Worm (Caenorhabditis elegans) whole organism, young adult: ENCODE results near the gene Y46G5A.38.
A peak's percentile ranks its signal among the peaks of the same experiment; 100 is the strongest.

ENCODE experiments used
- B0019.2 ChIP-seq: fragments of 200-800 bp; sonication (Bioruptor generic); conservative IDR thresholded peaks from 2 replicates; pipeline ENCODE4 v1.3.6; 2022; ENCODE audit warnings: missing genetic modification reagents, missing genetic modification characterization, missing compliant biosample characterization
- C17E4.6 ChIP-seq: fragments of 200-800 bp; sonication (Bioruptor generic); IDR thresholded peaks from 2 replicates; pipeline ENCODE4 v1.3.6; 2022; ENCODE audit warnings: missing genetic modification reagents, missing genetic modification characterization, missing compliant biosample characterization
- F23B12.7 ChIP-seq: sonication (generic microtip); optimal IDR thresholded peaks from 2 replicates; lab custom pipeline; 2017; ENCODE audit warnings: missing genetic modification characterization, mild to moderate bottlenecking, missing compliant biosample characterization, antibody characterized with exemption, moderate library complexity; ENCODE audit not compliant: insufficient read depth
- F49E8.2 ChIP-seq: sonication (generic microtip); optimal IDR thresholded peaks from 3 replicates; lab custom pipeline; 2017; ENCODE audit warnings: missing genetic modification characterization, mild to moderate bottlenecking, missing compliant biosample characterization, antibody characterized with exemption, moderate library complexity; ENCODE audit not compliant: insufficient read depth
- F55B11.4 ChIP-seq: sonication (generic microtip); optimal IDR thresholded peaks from 2 replicates; lab custom pipeline; 2016; ENCODE audit warnings: missing compliant biosample characterization, missing genetic modification characterization, borderline replicate concordance; ENCODE audit not compliant: insufficient read depth
- F57C9.4 ChIP-seq: sonication (generic microtip); optimal IDR thresholded peaks from 2 replicates; lab custom pipeline; 2017; ENCODE audit warnings: mild to moderate bottlenecking, missing genetic modification characterization, missing compliant biosample characterization
- K11D2.4 ChIP-seq: fragments of 200-800 bp; sonication (Bioruptor generic); IDR thresholded peaks from 2 replicates; pipeline ENCODE4 v1.3.6; 2022; ENCODE audit warnings: missing genetic modification reagents, missing genetic modification characterization, missing compliant biosample characterization
- T07F8.4 ChIP-seq: sonication (generic microtip); optimal IDR thresholded peaks from 2 replicates; lab custom pipeline; 2016; ENCODE audit warnings: mild to moderate bottlenecking, missing genetic modification characterization, moderate library complexity, missing compliant biosample characterization
- T26A5.8 ChIP-seq: sonication (generic microtip); optimal IDR thresholded peaks from 2 replicates; lab custom pipeline; 2016; ENCODE audit warnings: missing genetic modification characterization, missing compliant biosample characterization
- Y53F4B.3 ChIP-seq: fragments of 200-800 bp; sonication (Bioruptor generic); IDR thresholded peaks from 2 replicates; pipeline ENCODE4 v1.3.6; 2022; ENCODE audit warnings: missing genetic modification reagents, missing genetic modification characterization, missing compliant biosample characterization
- Y53G8AR.9 ChIP-seq: fragments of 200-800 bp; sonication (Bioruptor generic); conservative IDR thresholded peaks from 2 replicates; pipeline ENCODE4 v1.3.6; 2022; ENCODE audit warnings: missing genetic modification reagents, missing genetic modification characterization, missing compliant biosample characterization
- Y56A3A.18 ChIP-seq: fragments of 200-800 bp; sonication (Bioruptor generic); IDR thresholded peaks from 2 replicates; pipeline ENCODE4 v1.3.6; 2022; ENCODE audit warnings: missing genetic modification reagents, missing genetic modification characterization, missing compliant biosample characterization
- Y79H2A.3 ChIP-seq: fragments of 200-800 bp; sonication (Bioruptor generic); conservative IDR thresholded peaks from 2 replicates; pipeline ENCODE4 v1.3.6; 2022; ENCODE audit warnings: missing genetic modification reagents, missing genetic modification characterization, missing compliant biosample characterization
- aptf-2 ChIP-seq: fragments of 200-800 bp; sonication (Bioruptor generic); conservative IDR thresholded peaks from 2 replicates; pipeline ENCODE4 v1.3.6; 2022; ENCODE audit warnings: missing genetic modification reagents, missing genetic modification characterization, missing compliant biosample characterization
- aptf-3 ChIP-seq: fragments of 200-800 bp; sonication (Bioruptor generic); IDR thresholded peaks from 2 replicates; pipeline ENCODE4 v1.3.6; 2022; ENCODE audit warnings: missing genetic modification characterization, missing compliant biosample characterization
- bed-2 ChIP-seq: fragments of 200-800 bp; sonication (Bioruptor generic); IDR thresholded peaks from 2 replicates; pipeline ENCODE4 v1.3.6; 2022; ENCODE audit warnings: missing genetic modification reagents, missing genetic modification characterization, missing compliant biosample characterization
- ceh-100 ChIP-seq: fragments of 200-800 bp; sonication (Bioruptor generic); IDR thresholded peaks from 2 replicates; pipeline ENCODE4 v1.3.6; 2022; ENCODE audit warnings: missing genetic modification reagents, missing genetic modification characterization, missing compliant biosample characterization
- ceh-27 ChIP-seq: fragments of 200-800 bp; sonication (Bioruptor generic); optimal IDR thresholded peaks from 2 replicates; lab custom pipeline; 2018; ENCODE audit warnings: mild to moderate bottlenecking, missing genetic modification characterization, moderate library complexity, missing compliant biosample characterization
- ceh-58 ChIP-seq: fragments of 200-800 bp; sonication (Bioruptor generic); IDR thresholded peaks from 2 replicates; pipeline ENCODE4 v1.3.6; 2022; ENCODE audit warnings: missing genetic modification characterization, missing compliant biosample characterization
- chd-7 ChIP-seq: sonication (generic microtip); optimal IDR thresholded peaks from 2 replicates; lab custom pipeline; 2016; ENCODE audit warnings: mild to moderate bottlenecking, missing genetic modification characterization, moderate library complexity, missing compliant biosample characterization
- dpl-1 ChIP-seq: fragments of 150-350 bp; optimal IDR thresholded peaks from 2 replicates; lab custom pipeline; 2014; ENCODE audit warnings: missing biosample characterization, missing genetic modification reagents, missing genetic modification characterization
- efl-1 ChIP-seq: fragments of 150-350 bp; optimal IDR thresholded peaks from 2 replicates; lab custom pipeline; 2014; ENCODE audit warnings: missing biosample characterization, missing genetic modification reagents, missing genetic modification characterization
- egl-44 ChIP-seq: fragments of 200-800 bp; sonication (Bioruptor generic); IDR thresholded peaks from 2 replicates; pipeline ENCODE4 v1.3.6; 2022; ENCODE audit warnings: missing genetic modification reagents, missing genetic modification characterization, missing compliant biosample characterization
- ekl-4 ChIP-seq: fragments of 200-800 bp; sonication (Bioruptor generic); IDR thresholded peaks from 2 replicates; pipeline ENCODE4 v1.3.6; 2022; ENCODE audit warnings: missing genetic modification reagents, missing genetic modification characterization, missing compliant biosample characterization
- fkh-3 ChIP-seq: sonication (generic microtip); optimal IDR thresholded peaks from 2 replicates; lab custom pipeline; 2016; ENCODE audit warnings: mild to moderate bottlenecking, missing genetic modification characterization, missing compliant biosample characterization
- him-1 ChIP-seq: sonication (generic microtip); optimal IDR thresholded peaks from 2 replicates; lab custom pipeline; 2016; ENCODE audit warnings: missing genotype, missing genetic modification reagents, missing genetic modification characterization, missing compliant biosample characterization
- hlh-26 ChIP-seq: fragments of 200-800 bp; sonication (Bioruptor generic); conservative IDR thresholded peaks from 2 replicates; pipeline ENCODE4 v1.3.6; 2022; ENCODE audit warnings: missing genetic modification reagents, missing genetic modification characterization, missing compliant biosample characterization
- hmg-1.2 ChIP-seq: fragments of 200-800 bp; sonication (Bioruptor generic); IDR thresholded peaks from 2 replicates; pipeline ENCODE4 v1.3.6; 2022; ENCODE audit warnings: missing genetic modification reagents, missing genetic modification characterization, missing compliant biosample characterization
- lag-1 ChIP-seq: fragments of 200-800 bp; sonication (Bioruptor generic); IDR thresholded peaks from 2 replicates; pipeline ENCODE4 v1.3.6; 2022; ENCODE audit warnings: missing genetic modification reagents, missing genetic modification characterization, missing compliant biosample characterization
- let-526 ChIP-seq: fragments of 200-800 bp; sonication (Bioruptor generic); IDR thresholded peaks from 2 replicates; pipeline ENCODE4 v1.3.6; 2022; ENCODE audit warnings: missing genetic modification reagents, missing genetic modification characterization, missing compliant biosample characterization
- lin-40 ChIP-seq: sonication (generic microtip); optimal IDR thresholded peaks from 2 replicates; lab custom pipeline; 2016; ENCODE audit warnings: missing genetic modification characterization, mild to moderate bottlenecking, missing compliant biosample characterization, missing genotype, missing genetic modification reagents
- lin-54 ChIP-seq: fragments of 200-800 bp; sonication (Bioruptor generic); optimal IDR thresholded peaks from 2 replicates; lab custom pipeline; 2018; ENCODE audit warnings: mild to moderate bottlenecking, missing genetic modification characterization, missing compliant biosample characterization
- lsl-1 ChIP-seq: fragments of 200-800 bp; sonication (Bioruptor generic); optimal IDR thresholded peaks from 2 replicates; lab custom pipeline; 2018; ENCODE audit warnings: mild to moderate bottlenecking, missing genetic modification characterization, moderate library complexity, missing compliant biosample characterization
- madf-10 ChIP-seq: sonication (generic microtip); optimal IDR thresholded peaks from 2 replicates; lab custom pipeline; 2016; ENCODE audit warnings: mild to moderate bottlenecking, missing genetic modification characterization, missing compliant biosample characterization
- mcd-1 ChIP-seq: fragments of 200-800 bp; sonication (Bioruptor generic); IDR thresholded peaks from 2 replicates; pipeline ENCODE4 v1.3.6; 2022; ENCODE audit warnings: missing genetic modification reagents, missing genetic modification characterization, missing compliant biosample characterization
- mes-4 ChIP-seq: sonication (generic microtip); optimal IDR thresholded peaks from 2 replicates; lab custom pipeline; 2016; ENCODE audit warnings: missing genotype, missing genetic modification characterization, missing compliant biosample characterization
- nfyb-1 ChIP-seq: fragments of 200-800 bp; sonication (Bioruptor generic); IDR thresholded peaks from 2 replicates; pipeline ENCODE4 v1.3.6; 2022; ENCODE audit warnings: missing genetic modification reagents, missing genetic modification characterization, missing compliant biosample characterization
- nhr-27 ChIP-seq: fragments of 200-800 bp; sonication (Bioruptor generic); optimal IDR thresholded peaks from 2 replicates; lab custom pipeline; 2018; ENCODE audit warnings: mild to moderate bottlenecking, missing genetic modification characterization, moderate library complexity, missing compliant biosample characterization
- nhr-80 ChIP-seq: sonication (generic microtip); optimal IDR thresholded peaks from 2 replicates; lab custom pipeline; 2016; ENCODE audit warnings: missing genetic modification characterization, missing compliant biosample characterization
- pbrm-1 ChIP-seq: fragments of 200-800 bp; sonication (Bioruptor generic); IDR thresholded peaks from 2 replicates; pipeline ENCODE4 v1.3.6; 2022; ENCODE audit warnings: missing genetic modification reagents, missing genetic modification characterization, missing compliant biosample characterization
- rcor-1 ChIP-seq: fragments of 200-800 bp; sonication (Bioruptor generic); IDR thresholded peaks from 2 replicates; pipeline ENCODE4 v1.3.6; 2022; ENCODE audit warnings: missing genetic modification reagents, missing genetic modification characterization, missing compliant biosample characterization
- rec-8 ChIP-seq, 2 experiments: sonication (generic microtip); optimal IDR thresholded peaks; 2 replicates each; lab custom pipeline; 2016; ENCODE audit warnings: mild to moderate bottlenecking in 2 of 2, missing genetic modification characterization in 2 of 2, missing genetic modification reagents in 2 of 2, missing genotype in 2 of 2, missing biosample characterization in 1 of 2, missing compliant biosample characterization in 1 of 2, moderate library complexity in 1 of 2
- rpc-1 ChIP-seq, 2 experiments: fragments of 150-350 bp in 1 of 2; sonication (generic microtip) in 1 of 2; optimal IDR thresholded peaks; 2 replicates each; lab custom pipeline; 2014 to 2018; ENCODE audit warnings: missing biosample characterization in 1 of 2, missing genetic modification characterization in 1 of 2, missing genetic modification reagents in 1 of 2, missing genotype in 1 of 2
- snpc-3.4 ChIP-seq: sonication (generic microtip); optimal IDR thresholded peaks from 2 replicates; lab custom pipeline; 2017; ENCODE audit warnings: missing genetic modification characterization, mild to moderate bottlenecking, missing compliant biosample characterization, antibody characterized with exemption, moderate library complexity, missing genotype, missing genetic modification reagents
- tlf-1 ChIP-seq: fragments of 200-800 bp; sonication (Bioruptor generic); optimal IDR thresholded peaks from 2 replicates; lab custom pipeline; 2018; ENCODE audit warnings: mild to moderate bottlenecking, missing genetic modification characterization, missing compliant biosample characterization
- zim-3 ChIP-seq: sonication (generic microtip); optimal IDR thresholded peaks from 2 replicates; lab custom pipeline; 2017; ENCODE audit warnings: mild to moderate bottlenecking, missing genetic modification characterization, moderate library complexity, missing compliant biosample characterization
- ztf-18 ChIP-seq: sonication (generic microtip); optimal IDR thresholded peaks from 2 replicates; lab custom pipeline; 2016; ENCODE audit warnings: missing genotype, mild to moderate bottlenecking, missing genetic modification characterization, missing compliant biosample characterization
- ztf-26 ChIP-seq: sonication (generic microtip); optimal IDR thresholded peaks from 2 replicates; lab custom pipeline; 2017; ENCODE audit warnings: missing genetic modification characterization, missing compliant biosample characterization

Y46G5A.38 gene

DNA sequence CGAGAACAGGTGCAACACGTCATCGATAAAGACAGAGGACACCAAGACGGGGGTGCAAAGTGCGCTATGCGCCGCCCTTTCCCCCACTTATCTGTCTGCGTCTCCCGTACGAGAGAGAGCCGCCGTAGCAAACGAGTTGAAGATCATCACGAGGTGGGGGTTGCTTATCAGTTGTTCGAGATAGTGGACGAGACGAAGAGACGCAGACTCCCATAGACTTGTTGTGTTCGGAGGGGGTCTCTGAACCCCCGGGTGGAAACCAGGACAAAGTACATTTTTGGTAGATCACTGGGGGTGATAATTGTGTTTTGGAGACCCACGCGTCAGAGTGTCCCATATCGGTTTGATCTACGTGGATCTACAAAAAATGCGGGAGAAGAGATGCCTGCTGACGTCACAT is 28.0 kb upstream of the Y46G5A.38 start (continued):
- TF ChIP-seq lin-40 (tag; lab: Kevin White, UChicago) (peak; percentile 88), mcd-1 (peak; percentile 78), ceh-58 (GFP tag; lab: Robert Waterston, UW) (0 out of 2 replicates have a peak, but pooled peaks have one; percentile 22), F55B11.4 (no peak), Y56A3A.18 (0 out of 2 replicates have a peak, but pooled peaks have one; percentile 24), ztf-26 (tag; lab: Kevin White, UChicago) (peak; percentile 89), F49E8.2 (tag; lab: Kevin White, UChicago) (no peak), T07F8.4 (tag; lab: Kevin White, UChicago) (no peak), rcor-1 (GFP tag; lab: Robert Waterston, UW) (no peak), hmg-1.2 (GFP tag; lab: Robert Waterston, UW) (peak; percentile 91), snpc-3.4 (tag; lab: Kevin White, UChicago) (no peak), C17E4.6 (no peak), chd-7 (peak; percentile 84), rpc-1 (optimal IDR thresholded peaks at IDR 0.05; lab: Kevin White, UChicago) (no peak), rpc-1 (tag; optimal IDR thresholded peaks at IDR 0.05; lab: Kevin White, UChicago) (no peak), lsl-1 (GFP tag; lab: Kevin White, UChicago) (no peak), F23B12.7 (tag; lab: Kevin White, UChicago) (no peak), pbrm-1 (GFP tag; lab: Robert Waterston, UW) (peak; percentile 83), egl-44 (GFP tag; lab: Robert Waterston, UW) (peak; percentile 87), rec-8 (tag; optimal IDR thresholded peaks at IDR 0.05; lab: Kevin White, UChicago) (no peak), let-526 (GFP tag; lab: Robert Waterston, UW) (peak; percentile 71; the same call in 1 of the 2 replicates), nhr-27 (no peak), Y79H2A.3 (GFP tag; lab: Robert Waterston, UW) (no peak), efl-1 (GFP tag; lab: Kevin White, UChicago) (no peak), nfyb-1 (peak; percentile 82), hlh-26 (GFP tag; lab: Robert Waterston, UW) (no peak), Y53G8AR.9 (GFP tag; lab: Robert Waterston, UW) (peak; percentile 89), fkh-3 (tag; lab: Kevin White, UChicago) (no peak), nhr-80 (tag; lab: Kevin White, UChicago) (peak; percentile 90), K11D2.4 (GFP tag; lab: Robert Waterston, UW) (peak; percentile 82), him-1 (tag; lab: Kevin White, UChicago) (no peak), madf-10 (tag; lab: Kevin White, UChicago) (peak; percentile 48), ceh-100 (peak; percentile 30; the same call in 1 of the 2 replicates), B0019.2 (GFP tag; lab: Robert Waterston, UW) (no peak), bed-2 (GFP tag; lab: Robert Waterston, UW) (no peak), ekl-4 (GFP tag; lab: Robert Waterston, UW) (peak; percentile 67; the same call in 1 of the 2 replicates), Y53F4B.3 (GFP tag; lab: Robert Waterston, UW) (no peak), T26A5.8 (tag; lab: Kevin White, UChicago) (no peak), lin-54 (GFP tag; lab: Kevin White, UChicago) (peak; percentile 61), mes-4 (tag; lab: Kevin White, UChicago) (no peak), F57C9.4 (tag; lab: Kevin White, UChicago) (peak; percentile 1), tlf-1 (GFP tag; lab: Kevin White, UChicago) (peak; percentile 83), ceh-27 (GFP tag; lab: Kevin White, UChicago) (peak; percentile 14), dpl-1 (GFP tag; lab: Kevin White, UChicago) (no peak), lag-1 (GFP tag; lab: Robert Waterston, UW) (no peak), aptf-2 (GFP tag; lab: Robert Waterston, UW) (no peak), aptf-3 (no peak), zim-3 (no peak), ztf-18 (tag; lab: Kevin White, UChicago) (peak; percentile 5)
